Fruit fly (Drosophila melanogaster): ENCODE measurements around the gene PDCD-5.

PDCD-5 gene

DNA sequence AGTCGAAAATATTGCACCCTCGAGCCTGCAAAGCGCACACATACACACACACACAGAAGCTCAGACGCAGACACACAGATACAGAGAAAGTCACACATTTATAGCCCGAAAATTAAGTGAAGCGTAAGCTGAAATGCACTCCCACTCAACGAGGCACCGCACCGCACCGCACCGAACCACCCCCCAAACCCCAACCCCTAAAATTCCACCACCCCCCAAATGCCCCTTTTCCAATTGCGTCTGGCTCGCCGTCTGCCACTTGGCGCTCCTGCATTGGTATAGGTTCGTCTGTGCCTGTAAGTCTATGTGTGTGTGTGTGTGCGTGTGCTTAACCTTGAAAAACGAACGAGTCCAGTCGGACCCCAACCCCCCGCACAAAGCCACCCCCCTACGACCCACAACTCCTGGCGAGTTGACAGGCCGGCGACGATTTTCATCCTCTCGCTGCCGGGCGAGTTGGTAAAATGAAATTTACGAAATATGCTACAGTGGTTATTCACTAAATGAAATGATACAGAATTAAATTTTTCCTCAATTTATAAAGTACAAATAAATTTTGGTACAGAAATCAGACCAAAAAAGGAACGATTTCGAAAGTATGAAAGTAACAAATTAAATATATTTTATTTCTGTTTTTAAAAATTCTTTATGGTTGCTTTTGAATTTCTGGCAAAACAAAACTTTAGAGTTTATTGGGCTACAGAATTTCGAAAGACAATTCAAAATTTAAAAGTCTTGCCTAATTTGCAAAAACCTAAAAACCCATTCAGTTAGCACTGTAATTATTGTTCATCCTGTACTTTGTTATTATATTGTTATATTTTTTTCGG lies 49.0 kb downstream of the PDCD-5 start (continued):
- TF ChIP-seq CG11762 (GFP tag; optimal IDR thresholded peaks at IDR 0.05; ENCODE audit: insufficient read depth): peak; percentile 28
- TF ChIP-seq CG10669 (GFP tag; optimal IDR thresholded peaks at IDR 0.05): peak; percentile 37
- no peak for TF ChIP-seq Blimp-1 (GFP tag; optimal IDR thresholded peaks at IDR 0.05)
- no peak for TF ChIP-seq Eip93F (GFP tag; optimal IDR thresholded peaks at IDR 0.05)
- TF ChIP-seq CG11294 (GFP tag; IDR thresholded peaks at IDR 0.05): no peak
- peak; percentile 75 for TF ChIP-seq topi (GFP tag; optimal IDR thresholded peaks at IDR 0.05)
- no peak for TF ChIP-seq eg (GFP tag; IDR thresholded peaks at IDR 0.05)
- no peak for TF ChIP-seq CG6163 (GFP tag; IDR thresholded peaks at IDR 0.05)
- peak; percentile 72 for TF ChIP-seq esn (GFP tag; optimal IDR thresholded peaks at IDR 0.05)
- TF ChIP-seq fd85E (GFP tag; optimal IDR thresholded peaks at IDR 0.05): no peak
- TF ChIP-seq Ets96B (tag; optimal IDR thresholded peaks at IDR 0.05): peak; percentile 33
- TF ChIP-seq Lpt (GFP tag; optimal IDR thresholded peaks at IDR 0.05): no peak
- TF ChIP-seq achi (GFP tag; optimal IDR thresholded peaks at IDR 0.05): peak; percentile 45
- TF ChIP-seq CG11902 (GFP tag; optimal IDR thresholded peaks at IDR 0.05): no peak
- no peak for TF ChIP-seq CG1621 (tag; optimal IDR thresholded peaks at IDR 0.05)
- TF ChIP-seq CG16779 (tag; optimal IDR thresholded peaks at IDR 0.05): no peak

DNA sequence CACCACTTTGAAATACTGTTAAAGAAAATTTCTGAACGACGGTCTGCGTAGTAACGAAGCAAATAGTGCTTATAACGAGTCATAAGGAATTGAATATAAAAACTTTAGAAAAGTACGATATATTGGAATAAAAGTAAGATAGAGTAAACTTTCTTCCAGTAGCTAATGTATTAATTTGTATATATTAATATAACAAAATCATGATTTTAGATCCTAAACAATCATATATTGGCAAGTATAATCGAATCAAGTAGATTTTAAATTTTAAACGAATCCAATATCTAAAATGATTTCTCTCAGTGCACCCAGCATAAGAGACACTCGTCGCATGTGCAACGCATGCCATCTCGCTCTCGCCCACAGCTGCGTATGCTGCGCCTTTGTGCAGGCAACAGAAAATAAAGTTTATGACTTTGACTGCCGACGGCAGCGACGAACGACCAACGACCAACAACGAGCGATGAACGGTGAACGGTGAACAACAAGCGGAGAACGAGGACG lies 50.5 kb downstream of the PDCD-5 start:
- TF ChIP-seq CG34406 (GFP tag; optimal IDR thresholded peaks at IDR 0.05): peak; percentile 70
- peak; percentile 45 for TF ChIP-seq CG31627 (GFP tag; optimal IDR thresholded peaks at IDR 0.05)
- no peak for TF ChIP-seq fd85E (GFP tag; optimal IDR thresholded peaks at IDR 0.05)
- TF ChIP-seq CG4318 (GFP tag; optimal IDR thresholded peaks at IDR 0.05): peak; percentile 48
- peak; percentile 71 for TF ChIP-seq topi (GFP tag; optimal IDR thresholded peaks at IDR 0.05)
- TF ChIP-seq CG3919 (GFP tag; optimal IDR thresholded peaks at IDR 0.05): peak; percentile 68
- TF ChIP-seq dac (GFP tag; optimal IDR thresholded peaks at IDR 0.05): no peak
- peak; percentile 84 for TF ChIP-seq CG7368 (GFP tag; optimal IDR thresholded peaks at IDR 0.05)
- TF ChIP-seq salr (GFP tag; optimal IDR thresholded peaks at IDR 0.05): peak; percentile 15 to 65
- TF ChIP-seq lz (GFP tag; optimal IDR thresholded peaks at IDR 0.05): peak; percentile 56
- TF ChIP-seq CG10631 (GFP tag; optimal IDR thresholded peaks at IDR 0.05): peak; percentile 68
- TF ChIP-seq fd59A (GFP tag; optimal IDR thresholded peaks at IDR 0.05): peak; percentile 42
- peak; percentile 73 for TF ChIP-seq acj6 (GFP tag; optimal IDR thresholded peaks at IDR 0.05)
- TF ChIP-seq vri (GFP tag; optimal IDR thresholded peaks at IDR 0.05): peak; percentile 38
- peak; percentile 76 for TF ChIP-seq CG16779 (tag; optimal IDR thresholded peaks at IDR 0.05)
- TF ChIP-seq eg (GFP tag; IDR thresholded peaks at IDR 0.05): peak; percentile 76
- peak; percentile 57 for TF ChIP-seq Gug (GFP tag; IDR thresholded peaks at IDR 0.05)
- TF ChIP-seq CG6163 (GFP tag; IDR thresholded peaks at IDR 0.05): peak; percentile 83
- TF ChIP-seq Hr38 (GFP tag; optimal IDR thresholded peaks at IDR 0.05): no peak
- TF ChIP-seq CG8319 (GFP tag; optimal IDR thresholded peaks at IDR 0.05): peak; percentile 86
- peak; percentile 75 for TF ChIP-seq CG15336 (GFP tag; IDR thresholded peaks at IDR 0.05)
- peak; percentile 71 for TF ChIP-seq esn (GFP tag; optimal IDR thresholded peaks at IDR 0.05)
- TF ChIP-seq CG8119 (GFP tag; IDR thresholded peaks at IDR 0.05): peak; percentile 83
- TF ChIP-seq CG6808 (GFP tag; optimal IDR thresholded peaks at IDR 0.05): peak; percentile 87
- TF ChIP-seq spab (GFP tag; optimal IDR thresholded peaks at IDR 0.05): peak; percentile 88
- TF ChIP-seq CG32006 (GFP tag; optimal IDR thresholded peaks at IDR 0.05): peak; percentile 62
- peak; percentile 72 for TF ChIP-seq CG3032 (tag; optimal IDR thresholded peaks at IDR 0.05)
- TF ChIP-seq ss (GFP tag; optimal IDR thresholded peaks at IDR 0.05): peak; percentile 86 to 87
- peak; percentile 46 for TF ChIP-seq pdm3 (GFP tag; optimal IDR thresholded peaks at IDR 0.05)
- TF ChIP-seq CG10669 (GFP tag; optimal IDR thresholded peaks at IDR 0.05): peak; percentile 83
- TF ChIP-seq CG6792 (GFP tag; optimal IDR thresholded peaks at IDR 0.05): peak; percentile 48
- peak; percentile 39 for TF ChIP-seq Hr39 (GFP tag; optimal IDR thresholded peaks at IDR 0.05)
- peak; percentile 49 for TF ChIP-seq CG1621 (tag; optimal IDR thresholded peaks at IDR 0.05)
- peak; percentile 97 for TF ChIP-seq Eip78C (GFP tag)
- TF ChIP-seq Met (GFP tag; optimal IDR thresholded peaks at IDR 0.05): peak; percentile 61
- no peak for TF ChIP-seq fkh (GFP tag; optimal IDR thresholded peaks at IDR 0.05)
- peak; percentile 71 for TF ChIP-seq CG6276 (GFP tag; optimal IDR thresholded peaks at IDR 0.05)
- peak; percentile 87 for TF ChIP-seq Ets96B (tag; optimal IDR thresholded peaks at IDR 0.05)
- TF ChIP-seq CG9139 (GFP tag; optimal IDR thresholded peaks at IDR 0.05): peak; percentile 88
- peak; percentile 53 for TF ChIP-seq net (GFP tag; optimal IDR thresholded peaks at IDR 0.05)

All from whole organism, prepupa.